Fruit fly (Drosophila melanogaster): ENCODE results near the gene rost.

DNA sequence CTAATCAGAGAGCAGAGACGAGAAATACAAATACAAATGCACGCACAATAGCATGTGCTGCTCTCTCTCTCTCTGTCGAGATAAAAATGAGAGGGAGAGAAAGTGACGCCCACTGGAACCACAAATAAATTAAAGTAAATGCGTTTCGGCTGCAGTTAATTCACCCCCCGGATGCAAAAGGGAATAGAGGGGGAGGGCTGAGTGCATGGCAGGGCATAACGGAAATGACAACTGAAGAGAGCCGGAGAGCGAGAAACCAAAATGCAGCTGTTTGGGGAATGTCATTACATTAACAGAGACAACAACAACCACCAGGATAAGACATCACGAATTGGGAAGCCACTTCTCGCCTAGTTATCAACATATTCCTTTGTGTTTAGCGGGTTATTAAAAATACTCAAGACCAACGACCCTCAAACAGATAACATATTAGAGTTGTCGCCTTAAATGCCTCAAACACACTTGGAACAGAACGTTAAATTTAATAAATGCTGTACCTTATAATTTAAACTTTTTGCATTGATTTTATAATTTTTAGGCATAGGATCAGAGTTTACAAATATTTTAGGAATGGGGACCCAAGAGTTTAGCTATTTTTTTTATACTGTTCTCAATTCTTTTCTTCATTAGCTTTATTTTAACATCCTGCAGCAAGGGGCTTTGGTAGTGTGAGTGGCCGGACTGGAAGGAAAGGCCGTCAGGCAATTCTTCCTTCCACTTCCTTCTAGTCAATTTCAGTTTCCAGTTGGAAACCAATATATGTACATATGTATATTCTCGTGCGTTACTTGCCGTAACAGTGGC lies 39.2 kb downstream of the rost start:
- TF ChIP-seq CG8478 (optimal IDR thresholded peaks at IDR 0.05) (no peak), CTCF (optimal IDR thresholded peaks at IDR 0.05) (no peak)
